Worm (Caenorhabditis elegans) whole organism, L2 larva: ENCODE results near the gene sid-3.

Experiments used
- aly-2 ChIP-seq: fragments of 150-350 bp; optimal IDR thresholded peaks from 2 replicates; lab custom pipeline; 2014; ENCODE audit warnings: missing biosample characterization, missing genetic modification characterization
- ama-1 ChIP-seq: fragments of 150-350 bp; optimal IDR thresholded peaks from 2 replicates; lab custom pipeline; 2018; ENCODE audit warnings: inconsistent platforms
- lin-11 ChIP-seq: fragments of 150-350 bp; sonication (generic microtip); optimal IDR thresholded peaks from 2 replicates; lab custom pipeline; 2014; ENCODE audit warnings: missing biosample characterization, missing genetic modification characterization, inconsistent platforms, mixed read lengths
- lin-39 ChIP-seq: fragments of 150-350 bp; optimal IDR thresholded peaks from 2 replicates; lab custom pipeline; 2014; ENCODE audit warnings: missing biosample characterization, missing genetic modification reagents, missing genetic modification characterization
- lsy-2 ChIP-seq, 2 experiments: fragments of 150-350 bp in 1 of 2; sonication (generic microtip) in 1 of 2; optimal IDR thresholded peaks; 2 replicates each; lab custom pipeline; 2014 to 2017; ENCODE audit warnings: missing biosample characterization in 2 of 2, missing genetic modification characterization in 2 of 2
- mab-5 ChIP-seq: fragments of 150-350 bp; optimal IDR thresholded peaks from 2 replicates; lab custom pipeline; 2014; ENCODE audit warnings: missing biosample characterization, missing genetic modification characterization
- mdl-1 ChIP-seq, 2 experiments: fragments of 150-350 bp in 1 of 2; sonication (generic microtip) in 1 of 2; optimal IDR thresholded peaks; 2 replicates each; lab custom pipeline; 2017; ENCODE audit warnings: missing biosample characterization in 2 of 2, missing genetic modification characterization in 2 of 2
- nhr-12 ChIP-seq: fragments of 150-350 bp; optimal IDR thresholded peaks from 2 replicates; lab custom pipeline; 2014; ENCODE audit warnings: missing biosample characterization, missing genetic modification characterization
- nhr-6 ChIP-seq: fragments of 150-350 bp; optimal IDR thresholded peaks from 2 replicates; lab custom pipeline; 2014; ENCODE audit warnings: missing biosample characterization, missing genetic modification characterization
- nhr-77 ChIP-seq: fragments of 150-350 bp; optimal IDR thresholded peaks from 2 replicates; lab custom pipeline; 2014; ENCODE audit warnings: missing biosample characterization, missing genetic modification characterization
- unc-39 ChIP-seq: fragments of 150-350 bp; optimal IDR thresholded peaks from 2 replicates; lab custom pipeline; 2014; ENCODE audit warnings: missing biosample characterization, missing genetic modification characterization

DNA sequence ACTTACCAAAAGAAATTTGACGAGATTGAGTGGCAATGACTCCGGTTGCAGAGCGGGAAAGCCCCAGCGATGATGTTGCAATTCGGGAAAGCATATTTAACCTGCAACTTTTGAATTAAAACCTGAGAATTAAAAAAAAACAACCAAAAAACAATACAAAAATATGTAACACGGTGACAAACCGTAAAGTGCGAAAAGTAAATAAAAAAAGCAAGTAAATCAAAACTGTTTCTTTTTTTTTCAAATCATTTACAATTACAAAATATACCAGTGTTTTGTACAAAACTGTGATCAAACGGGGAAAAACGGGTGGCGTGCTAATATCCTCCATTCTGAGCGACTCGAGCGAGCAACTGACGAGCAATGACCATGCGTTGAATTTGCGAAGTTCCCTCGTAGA, 28.6 kb downstream of the sid-3 start, which contains the start of gene acdh-10:
- TF ChIP-seq nhr-6 (tag; lab: Kevin White, UChicago) (no peak), lsy-2 (tag; optimal IDR thresholded peaks at IDR 0.05; lab: Kevin White, UChicago) (no peak), nhr-12 (tag; lab: Kevin White, UChicago) (no peak), lin-11 (tag; lab: Kevin White, UChicago) (no peak), unc-39 (tag; lab: Kevin White, UChicago) (no peak), mab-5 (tag; lab: Kevin White, UChicago) (no peak), nhr-77 (no peak), mdl-1 (tag; optimal IDR thresholded peaks at IDR 0.05; lab: Kevin White, UChicago) (no peak), lin-39 (tag; lab: Kevin White, UChicago) (no peak), ama-1 (no peak), aly-2 (tag; lab: Kevin White, UChicago) (no peak)
